Worm (Caenorhabditis elegans) whole organism, late embryonic: ENCODE measurements around the gene K10H10.5.

Source experiments
- K09A11.1 ChIP-seq: sonication (generic microtip); optimal IDR thresholded peaks from 2 replicates; lab custom pipeline; 2017; ENCODE audit warnings: antibody characterized with exemption, mild to moderate bottlenecking, missing genetic modification characterization, missing compliant biosample characterization; ENCODE audit not compliant: insufficient read depth
- ceh-24 ChIP-seq: sonication (generic microtip); optimal IDR thresholded peaks from 2 replicates; lab custom pipeline; 2016; ENCODE audit warnings: mild to moderate bottlenecking, missing genetic modification characterization, missing compliant biosample characterization
- ceh-30 ChIP-seq: fragments of 150-350 bp; optimal IDR thresholded peaks from 2 replicates; lab custom pipeline; 2014; ENCODE audit warnings: missing biosample characterization, missing genetic modification characterization
- ceh-9 ChIP-seq: sonication (generic microtip); optimal IDR thresholded peaks from 2 replicates; lab custom pipeline; 2016; ENCODE audit warnings: mild to moderate bottlenecking, missing genetic modification characterization, inconsistent platforms, missing compliant biosample characterization
- ets-4 ChIP-seq: sonication (generic microtip); optimal IDR thresholded peaks from 2 replicates; lab custom pipeline; 2016; ENCODE audit warnings: missing genetic modification characterization, missing compliant biosample characterization
- fax-1 ChIP-seq: sonication (generic microtip); optimal IDR thresholded peaks from 2 replicates; lab custom pipeline; 2016; ENCODE audit warnings: missing genotype, missing genetic modification characterization, missing compliant biosample characterization
- fkh-10 ChIP-seq: fragments of 150-350 bp; optimal IDR thresholded peaks from 2 replicates; lab custom pipeline; 2014; ENCODE audit warnings: missing biosample characterization, missing genetic modification reagents, missing genetic modification characterization

DNA sequence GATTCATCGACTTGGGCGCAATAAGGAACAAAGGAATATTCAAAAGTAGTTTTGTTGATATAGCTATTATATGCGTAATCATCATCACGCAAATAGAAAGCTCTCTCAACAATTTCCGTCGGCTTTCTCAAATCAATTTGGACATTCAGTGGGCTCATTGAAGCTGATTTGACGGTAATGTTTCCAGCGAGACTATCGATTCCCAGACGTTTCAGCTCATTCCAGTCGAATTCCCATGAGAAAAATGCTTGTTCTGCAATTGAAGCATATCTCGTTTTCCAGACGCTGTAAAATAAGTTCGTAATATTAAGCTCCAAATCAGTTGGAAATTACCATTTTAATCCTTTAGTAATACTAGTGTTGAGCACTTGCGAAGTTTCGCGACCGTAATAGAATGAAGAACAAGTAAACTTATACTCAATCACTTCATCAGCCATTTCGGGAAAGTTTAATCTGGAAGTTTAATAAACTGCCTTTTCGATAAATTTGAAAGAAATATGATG is 21.6 kb downstream of the K10H10.5 start, which contains the start of gene btb-20:
- TF ChIP-seq K09A11.1 (tag; lab: Kevin White, UChicago) (no peak), ceh-9 (tag; lab: Kevin White, UChicago) (no peak), ceh-30 (tag; lab: Kevin White, UChicago) (no peak), ets-4 (tag; lab: Kevin White, UChicago) (no peak), fax-1 (no peak), fkh-10 (GFP tag; lab: Kevin White, UChicago) (no peak), ceh-24 (tag; lab: Kevin White, UChicago) (no peak)
